Worm (Caenorhabditis elegans) whole organism, young adult: Measurements from ENCODE around the gene droe-4.

Source experiments
- B0261.1 ChIP-seq: sonication (generic microtip); optimal IDR thresholded peaks from 2 replicates; lab custom pipeline; 2016; ENCODE audit warnings: mild to moderate bottlenecking, missing genetic modification characterization, moderate library complexity, missing compliant biosample characterization
- F37B4.10 ChIP-seq: fragments of 200-800 bp; sonication (Bioruptor generic); IDR thresholded peaks from 2 replicates; pipeline ENCODE4 v1.3.6; 2022; ENCODE audit warnings: missing genetic modification characterization, missing compliant biosample characterization
- F49E8.2 ChIP-seq: sonication (generic microtip); optimal IDR thresholded peaks from 3 replicates; lab custom pipeline; 2017; ENCODE audit warnings: missing genetic modification characterization, mild to moderate bottlenecking, missing compliant biosample characterization, antibody characterized with exemption, moderate library complexity; ENCODE audit not compliant: insufficient read depth
- F52B5.7 ChIP-seq: sonication (generic microtip); optimal IDR thresholded peaks from 2 replicates; lab custom pipeline; 2016; ENCODE audit warnings: mild to moderate bottlenecking, missing genetic modification characterization, missing compliant biosample characterization
- F57A8.1 ChIP-seq: fragments of 200-800 bp; sonication (Bioruptor generic); optimal IDR thresholded peaks from 2 replicates; lab custom pipeline; 2018; ENCODE audit warnings: mild to moderate bottlenecking, missing genetic modification characterization, moderate library complexity, missing compliant biosample characterization
- K11D2.4 ChIP-seq: fragments of 200-800 bp; sonication (Bioruptor generic); IDR thresholded peaks from 2 replicates; pipeline ENCODE4 v1.3.6; 2022; ENCODE audit warnings: missing genetic modification reagents, missing genetic modification characterization, missing compliant biosample characterization
- Y56A3A.18 ChIP-seq: fragments of 200-800 bp; sonication (Bioruptor generic); IDR thresholded peaks from 2 replicates; pipeline ENCODE4 v1.3.6; 2022; ENCODE audit warnings: missing genetic modification reagents, missing genetic modification characterization, missing compliant biosample characterization
- Y79H2A.3 ChIP-seq: fragments of 200-800 bp; sonication (Bioruptor generic); conservative IDR thresholded peaks from 2 replicates; pipeline ENCODE4 v1.3.6; 2022; ENCODE audit warnings: missing genetic modification reagents, missing genetic modification characterization, missing compliant biosample characterization
- attf-3 ChIP-seq: fragments of 200-800 bp; sonication (Bioruptor generic); conservative IDR thresholded peaks from 2 replicates; pipeline ENCODE4 v1.3.6; 2022; ENCODE audit warnings: missing genetic modification reagents, missing genetic modification characterization, missing compliant biosample characterization
- ceh-100 ChIP-seq: fragments of 200-800 bp; sonication (Bioruptor generic); IDR thresholded peaks from 2 replicates; pipeline ENCODE4 v1.3.6; 2022; ENCODE audit warnings: missing genetic modification reagents, missing genetic modification characterization, missing compliant biosample characterization
- ceh-27 ChIP-seq: fragments of 200-800 bp; sonication (Bioruptor generic); optimal IDR thresholded peaks from 2 replicates; lab custom pipeline; 2018; ENCODE audit warnings: mild to moderate bottlenecking, missing genetic modification characterization, moderate library complexity, missing compliant biosample characterization
- ceh-79 ChIP-seq: sonication (generic microtip); optimal IDR thresholded peaks from 2 replicates; lab custom pipeline; 2017; ENCODE audit warnings: mild to moderate bottlenecking, missing genetic modification characterization, missing compliant biosample characterization
- die-1 ChIP-seq: sonication (generic microtip); optimal IDR thresholded peaks from 2 replicates; lab custom pipeline; 2016; ENCODE audit warnings: missing genotype, mild to moderate bottlenecking, missing genetic modification characterization, missing compliant biosample characterization
- egl-18 ChIP-seq: fragments of 200-800 bp; sonication (Bioruptor generic); IDR thresholded peaks from 2 replicates; pipeline ENCODE4 v1.3.6; 2022; ENCODE audit warnings: missing genetic modification reagents, missing genetic modification characterization, missing compliant biosample characterization
- egrh-3 ChIP-seq: fragments of 200-800 bp; sonication (Bioruptor generic); IDR thresholded peaks from 2 replicates; pipeline ENCODE4 v1.3.6; 2022; ENCODE audit warnings: missing genetic modification reagents, missing genetic modification characterization, missing compliant biosample characterization
- ekl-4 ChIP-seq: fragments of 200-800 bp; sonication (Bioruptor generic); IDR thresholded peaks from 2 replicates; pipeline ENCODE4 v1.3.6; 2022; ENCODE audit warnings: missing genetic modification reagents, missing genetic modification characterization, missing compliant biosample characterization
- ets-4 ChIP-seq: fragments of 200-800 bp; sonication (Bioruptor generic); optimal IDR thresholded peaks from 2 replicates; lab custom pipeline; 2018; ENCODE audit warnings: mild to moderate bottlenecking, missing genetic modification characterization, missing compliant biosample characterization
- fkh-3 ChIP-seq: sonication (generic microtip); optimal IDR thresholded peaks from 2 replicates; lab custom pipeline; 2016; ENCODE audit warnings: mild to moderate bottlenecking, missing genetic modification characterization, missing compliant biosample characterization
- hlh-12 ChIP-seq: sonication (generic microtip); optimal IDR thresholded peaks from 2 replicates; lab custom pipeline; 2016; ENCODE audit warnings: missing genetic modification characterization, missing compliant biosample characterization
- let-526 ChIP-seq: fragments of 200-800 bp; sonication (Bioruptor generic); IDR thresholded peaks from 2 replicates; pipeline ENCODE4 v1.3.6; 2022; ENCODE audit warnings: missing genetic modification reagents, missing genetic modification characterization, missing compliant biosample characterization
- lin-35 ChIP-seq, 3 experiments: fragments of 150-350 bp in 2 of 3; sonication (generic microtip) in 1 of 3; optimal IDR thresholded peaks; 2 replicates each; lab custom pipeline; 2014 to 2018; ENCODE audit warnings: missing biosample characterization in 3 of 3, missing genetic modification characterization in 3 of 3, missing genetic modification reagents in 3 of 3
- lsl-1 ChIP-seq: fragments of 200-800 bp; sonication (Bioruptor generic); optimal IDR thresholded peaks from 2 replicates; lab custom pipeline; 2018; ENCODE audit warnings: mild to moderate bottlenecking, missing genetic modification characterization, moderate library complexity, missing compliant biosample characterization
- madf-6 ChIP-seq: fragments of 200-800 bp; sonication (Bioruptor generic); IDR thresholded peaks from 2 replicates; pipeline ENCODE4 v1.3.6; 2022; ENCODE audit warnings: missing genetic modification reagents, missing genetic modification characterization, missing compliant biosample characterization
- mcd-1 ChIP-seq: fragments of 200-800 bp; sonication (Bioruptor generic); IDR thresholded peaks from 2 replicates; pipeline ENCODE4 v1.3.6; 2022; ENCODE audit warnings: missing genetic modification reagents, missing genetic modification characterization, missing compliant biosample characterization
- mxl-1 ChIP-seq: sonication (generic microtip); optimal IDR thresholded peaks from 2 replicates; lab custom pipeline; 2016; ENCODE audit warnings: missing genetic modification characterization, missing compliant biosample characterization
- nhr-80 ChIP-seq: sonication (generic microtip); optimal IDR thresholded peaks from 2 replicates; lab custom pipeline; 2016; ENCODE audit warnings: missing genetic modification characterization, missing compliant biosample characterization
- pha-4 ChIP-seq: fragments of 150-350 bp; sonication (generic microtip); optimal IDR thresholded peaks from 2 replicates; lab custom pipeline; 2014; ENCODE audit warnings: missing biosample characterization, missing genetic modification reagents, missing genetic modification characterization
- repo-1 ChIP-seq: sonication (generic microtip); optimal IDR thresholded peaks from 2 replicates; lab custom pipeline; 2017; ENCODE audit warnings: mild to moderate bottlenecking, missing genetic modification characterization, missing compliant biosample characterization
- rpc-1 ChIP-seq, 2 experiments: fragments of 150-350 bp in 1 of 2; sonication (generic microtip) in 1 of 2; optimal IDR thresholded peaks; 2 replicates each; lab custom pipeline; 2014 to 2018; ENCODE audit warnings: missing biosample characterization in 1 of 2, missing genetic modification characterization in 1 of 2, missing genetic modification reagents in 1 of 2, missing genotype in 1 of 2
- sea-2 ChIP-seq: fragments of 200-800 bp; sonication (Bioruptor generic); IDR thresholded peaks from 2 replicates; pipeline ENCODE4 v1.3.6; 2022; ENCODE audit warnings: missing genetic modification characterization, missing compliant biosample characterization
- snpc-4 ChIP-seq, 5 experiments: fragments of 150-350 bp in 1 of 5; sonication (generic microtip) in 4 of 5; optimal IDR thresholded peaks; 2 replicates each; lab custom pipeline; 2014 to 2018; ENCODE audit warnings: missing genetic modification characterization in 5 of 5, missing biosample characterization in 3 of 5, antibody characterized with exemption in 2 of 5, mild to moderate bottlenecking in 2 of 5, missing compliant biosample characterization in 2 of 5, missing genotype in 2 of 5, moderate library complexity in 2 of 5, missing genetic modification reagents in 1 of 5
- xnd-1 ChIP-seq: sonication (generic microtip); optimal IDR thresholded peaks from 2 replicates; lab custom pipeline; 2016; ENCODE audit warnings: missing genotype, missing genetic modification reagents, missing genetic modification characterization, missing compliant biosample characterization
- zfh-2 ChIP-seq: fragments of 200-800 bp; sonication (Bioruptor generic); conservative IDR thresholded peaks from 2 replicates; pipeline ENCODE4 v1.3.6; 2022; ENCODE audit warnings: missing genetic modification reagents, missing genetic modification characterization, missing compliant biosample characterization
- ztf-6 ChIP-seq: fragments of 200-800 bp; sonication (Bioruptor generic); IDR thresholded peaks from 2 replicates; pipeline ENCODE4 v1.3.6; 2022; ENCODE audit warnings: missing genetic modification reagents, missing genetic modification characterization, missing compliant biosample characterization

Gene droe-4

DNA sequence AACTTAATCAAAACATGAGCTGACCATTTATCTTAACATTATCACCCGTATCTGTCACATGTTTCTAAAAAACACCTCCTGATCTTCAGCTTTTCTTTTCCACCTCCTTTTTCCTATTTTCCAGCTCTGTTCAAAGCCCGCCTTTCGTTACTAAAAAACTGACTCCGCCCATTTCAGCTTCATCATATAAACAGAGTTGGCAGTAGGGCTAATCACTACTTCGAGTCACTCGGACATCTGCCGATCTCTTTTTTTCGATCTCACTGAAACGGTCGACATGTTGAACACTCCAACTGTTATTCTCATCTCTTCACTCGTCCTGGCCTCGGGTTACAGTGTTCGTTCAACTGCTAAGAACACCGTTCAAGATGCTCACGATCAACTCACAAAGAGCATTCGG, at the start of gene droe-4:
Gene droe-4 (plus strand): TSS at position 172 of the 400 bp plus-strand sequence.
- TF ChIP-seq K11D2.4 (GFP tag; lab: Robert Waterston, UW) (no peak), ceh-100 (GFP tag; lab: Robert Waterston, UW) (no peak), attf-3 (no peak), mcd-1 (GFP tag; lab: Robert Waterston, UW) (no peak)

DNA sequence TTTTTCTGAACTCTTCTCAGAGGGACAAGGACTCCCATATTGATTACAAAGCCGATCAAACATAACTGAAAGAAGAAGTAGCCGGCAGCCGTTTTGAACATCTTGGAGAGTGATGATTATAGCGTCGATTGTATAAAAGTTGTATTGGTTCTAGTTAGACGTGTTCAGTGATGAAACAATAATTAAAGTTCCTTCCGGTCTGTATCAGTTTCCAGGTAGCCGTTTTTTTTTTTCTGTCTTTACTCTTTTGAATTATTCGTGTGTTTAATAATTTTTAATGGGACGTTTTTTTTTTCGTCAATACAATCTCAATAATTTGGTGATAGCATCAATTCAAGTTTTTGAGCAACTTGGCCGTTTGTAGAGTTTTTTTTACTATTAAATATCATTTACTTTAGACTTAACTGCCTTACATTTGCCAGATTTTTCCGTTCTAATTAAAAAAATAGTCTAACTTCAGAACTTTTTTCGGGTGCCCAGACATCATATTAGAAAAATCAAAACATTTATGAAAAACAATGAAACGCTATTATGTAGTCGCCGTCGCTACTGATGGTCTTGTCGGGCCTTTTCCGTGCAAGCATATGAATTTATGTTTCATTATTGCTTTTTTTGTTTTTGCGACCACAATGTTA, 46.0 kb upstream of the droe-4 start, which contains the start of the genes srx-10 and clec-226:
Gene srx-10 (minus strand): TSS at position 101 of the 635 bp plus-strand sequence.
Gene clec-226 (plus strand): TSS at position 585 of the 635 bp plus-strand sequence.
- TF ChIP-seq rpc-1 (optimal IDR thresholded peaks at IDR 0.05; lab: Kevin White, UChicago) (no peak), rpc-1 (tag; optimal IDR thresholded peaks at IDR 0.05; lab: Kevin White, UChicago) (no peak), zfh-2 (GFP tag; lab: Robert Waterston, UW) (no peak), F49E8.2 (tag; lab: Kevin White, UChicago) (no peak), F57A8.1 (no peak), die-1 (tag; lab: Kevin White, UChicago) (no peak), ets-4 (GFP tag; lab: Kevin White, UChicago) (no peak), pha-4 (tag; lab: Kevin White, UChicago) (no peak), egl-18 (no peak), snpc-4 (GFP tag; optimal IDR thresholded peaks at IDR 0.05; lab: Kevin White, UChicago) (no peak), snpc-4 (tag; optimal IDR thresholded peaks at IDR 0.05; lab: Kevin White, UChicago) (no peak), fkh-3 (tag; lab: Kevin White, UChicago) (no peak), F52B5.7 (tag; lab: Kevin White, UChicago) (no peak), ceh-79 (tag; lab: Kevin White, UChicago) (no peak), ekl-4 (GFP tag; lab: Robert Waterston, UW) (no peak), let-526 (GFP tag; lab: Robert Waterston, UW) (no peak), mxl-1 (tag; lab: Kevin White, UChicago) (no peak), Y79H2A.3 (GFP tag; lab: Robert Waterston, UW) (no peak), Y56A3A.18 (GFP tag; lab: Robert Waterston, UW) (no peak), lsl-1 (no peak), repo-1 (tag; lab: Kevin White, UChicago) (no peak), hlh-12 (tag; lab: Kevin White, UChicago) (no peak)

DNA sequence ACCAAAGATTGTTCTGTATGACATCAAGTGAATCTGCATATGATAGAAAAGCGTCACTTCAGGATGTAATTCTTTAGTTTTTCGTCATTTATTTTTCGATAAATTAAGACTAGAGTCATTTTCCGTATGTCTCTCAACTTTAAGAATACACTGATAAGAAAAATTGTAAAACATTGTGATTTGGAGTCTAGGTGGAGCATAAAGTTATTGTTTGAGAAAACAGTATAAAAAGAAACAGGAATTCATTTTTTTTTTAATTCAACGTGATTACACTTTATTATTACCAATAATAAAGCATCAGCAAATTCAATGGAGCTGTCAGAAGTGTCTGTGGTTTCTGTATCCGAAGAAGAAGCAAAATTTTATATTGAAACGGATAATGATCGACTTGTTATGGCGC, 43.4 kb upstream of the droe-4 start, which contains the start of gene R10D12.6:
Gene R10D12.6 (plus strand): TSS at position 301 of the 400 bp plus-strand sequence.
- no peak for TF ChIP-seq xnd-1
- TF ChIP-seq die-1 (tag; lab: Kevin White, UChicago): no peak
- TF ChIP-seq nhr-80 (tag; lab: Kevin White, UChicago): no peak
- no peak for TF ChIP-seq ztf-6 (GFP tag; lab: Robert Waterston, UW)
- no peak for TF ChIP-seq B0261.1
- no peak for TF ChIP-seq rpc-1 (optimal IDR thresholded peaks at IDR 0.05; lab: Kevin White, UChicago)
- TF ChIP-seq rpc-1 (tag; optimal IDR thresholded peaks at IDR 0.05; lab: Kevin White, UChicago): no peak
- no peak for TF ChIP-seq lsl-1
- TF ChIP-seq lin-35 (GFP tag; optimal IDR thresholded peaks at IDR 0.05; lab: Kevin White, UChicago): no peak
- no peak for TF ChIP-seq ceh-27 (GFP tag; lab: Kevin White, UChicago)
- no peak for TF ChIP-seq sea-2 (GFP tag; lab: Robert Waterston, UW)
- no peak for TF ChIP-seq F37B4.10
- TF ChIP-seq hlh-12 (tag; lab: Kevin White, UChicago): no peak
- TF ChIP-seq madf-6 (GFP tag; lab: Robert Waterston, UW): no peak
- TF ChIP-seq egrh-3 (GFP tag; lab: Robert Waterston, UW): no peak
- no peak for TF ChIP-seq snpc-4 (GFP tag; optimal IDR thresholded peaks at IDR 0.05; lab: Kevin White, UChicago)
- TF ChIP-seq snpc-4 (tag; optimal IDR thresholded peaks at IDR 0.05; lab: Kevin White, UChicago): no peak
- TF ChIP-seq, all 124 proteins: peak for 0
